Worm (Caenorhabditis elegans) whole organism, young adult: ENCODE data around the gene pnc-1.

Experiments
- B0336.3 ChIP-seq: fragments of 200-800 bp; sonication (Bioruptor generic); IDR thresholded peaks from 2 replicates; pipeline ENCODE4 v1.3.6; 2022; ENCODE audit warnings: missing genetic modification characterization, missing compliant biosample characterization
- D2030.7 ChIP-seq: fragments of 200-800 bp; sonication (Bioruptor generic); IDR thresholded peaks from 2 replicates; pipeline ENCODE4 v1.3.6; 2022; ENCODE audit warnings: missing genetic modification reagents, missing genetic modification characterization, missing compliant biosample characterization
- F10E7.11 ChIP-seq: sonication (generic microtip); optimal IDR thresholded peaks from 2 replicates; lab custom pipeline; 2017; ENCODE audit warnings: mild to moderate bottlenecking, missing genetic modification characterization, moderate library complexity, missing compliant biosample characterization
- F22D6.2 ChIP-seq: sonication (generic microtip); optimal IDR thresholded peaks from 2 replicates; lab custom pipeline; 2016; ENCODE audit warnings: mild to moderate bottlenecking, missing genetic modification characterization, missing compliant biosample characterization
- F37B4.10 ChIP-seq: fragments of 200-800 bp; sonication (Bioruptor generic); IDR thresholded peaks from 2 replicates; pipeline ENCODE4 v1.3.6; 2022; ENCODE audit warnings: missing genetic modification characterization, missing compliant biosample characterization
- F55B11.4 ChIP-seq: sonication (generic microtip); optimal IDR thresholded peaks from 2 replicates; lab custom pipeline; 2016; ENCODE audit warnings: missing compliant biosample characterization, missing genetic modification characterization, borderline replicate concordance; ENCODE audit not compliant: insufficient read depth
- aptf-2 ChIP-seq: fragments of 200-800 bp; sonication (Bioruptor generic); conservative IDR thresholded peaks from 2 replicates; pipeline ENCODE4 v1.3.6; 2022; ENCODE audit warnings: missing genetic modification reagents, missing genetic modification characterization, missing compliant biosample characterization
- atf-7 ChIP-seq: sonication (generic microtip); optimal IDR thresholded peaks from 2 replicates; lab custom pipeline; 2017; ENCODE audit warnings: mild to moderate bottlenecking, missing genetic modification characterization, missing compliant biosample characterization
- attf-5 ChIP-seq: fragments of 200-800 bp; sonication (Bioruptor generic); optimal IDR thresholded peaks from 2 replicates; lab custom pipeline; 2018; ENCODE audit warnings: mild to moderate bottlenecking, missing genetic modification characterization, missing compliant biosample characterization
- cebp-1 ChIP-seq, 2 experiments: fragments of 200-800 bp in 1 of 2; sonication (Bioruptor generic) in 1 of 2; sonication (generic microtip) in 1 of 2; IDR thresholded peaks in 1 of 2; optimal IDR thresholded peaks in 1 of 2; 2 replicates each; pipeline versions ENCODE4 v1.3.6 to Lab custom; 2017 to 2022; ENCODE audit warnings: missing compliant biosample characterization in 2 of 2, missing genetic modification characterization in 2 of 2, mild to moderate bottlenecking in 1 of 2, missing genetic modification reagents in 1 of 2, moderate library complexity in 1 of 2
- chd-7 ChIP-seq: sonication (generic microtip); optimal IDR thresholded peaks from 2 replicates; lab custom pipeline; 2016; ENCODE audit warnings: mild to moderate bottlenecking, missing genetic modification characterization, moderate library complexity, missing compliant biosample characterization
- dox-1 ChIP-seq: fragments of 200-800 bp; sonication (Bioruptor generic); IDR thresholded peaks from 2 replicates; pipeline ENCODE4 v1.3.6; 2022; ENCODE audit warnings: missing genetic modification reagents, missing genetic modification characterization, missing compliant biosample characterization
- egl-18 ChIP-seq: fragments of 200-800 bp; sonication (Bioruptor generic); IDR thresholded peaks from 2 replicates; pipeline ENCODE4 v1.3.6; 2022; ENCODE audit warnings: missing genetic modification reagents, missing genetic modification characterization, missing compliant biosample characterization
- egrh-3 ChIP-seq: fragments of 200-800 bp; sonication (Bioruptor generic); IDR thresholded peaks from 2 replicates; pipeline ENCODE4 v1.3.6; 2022; ENCODE audit warnings: missing genetic modification reagents, missing genetic modification characterization, missing compliant biosample characterization
- ekl-4 ChIP-seq: fragments of 200-800 bp; sonication (Bioruptor generic); IDR thresholded peaks from 2 replicates; pipeline ENCODE4 v1.3.6; 2022; ENCODE audit warnings: missing genetic modification reagents, missing genetic modification characterization, missing compliant biosample characterization
- hmg-1.2 ChIP-seq: fragments of 200-800 bp; sonication (Bioruptor generic); IDR thresholded peaks from 2 replicates; pipeline ENCODE4 v1.3.6; 2022; ENCODE audit warnings: missing genetic modification reagents, missing genetic modification characterization, missing compliant biosample characterization
- let-526 ChIP-seq: fragments of 200-800 bp; sonication (Bioruptor generic); IDR thresholded peaks from 2 replicates; pipeline ENCODE4 v1.3.6; 2022; ENCODE audit warnings: missing genetic modification reagents, missing genetic modification characterization, missing compliant biosample characterization
- lin-35 ChIP-seq, 3 experiments: fragments of 150-350 bp in 2 of 3; sonication (generic microtip) in 1 of 3; optimal IDR thresholded peaks; 2 replicates each; lab custom pipeline; 2014 to 2018; ENCODE audit warnings: missing biosample characterization in 3 of 3, missing genetic modification characterization in 3 of 3, missing genetic modification reagents in 3 of 3
- lin-40 ChIP-seq: sonication (generic microtip); optimal IDR thresholded peaks from 2 replicates; lab custom pipeline; 2016; ENCODE audit warnings: missing genetic modification characterization, mild to moderate bottlenecking, missing compliant biosample characterization, missing genotype, missing genetic modification reagents
- lin-54 ChIP-seq: fragments of 200-800 bp; sonication (Bioruptor generic); optimal IDR thresholded peaks from 2 replicates; lab custom pipeline; 2018; ENCODE audit warnings: mild to moderate bottlenecking, missing genetic modification characterization, missing compliant biosample characterization
- lsl-1 ChIP-seq: fragments of 200-800 bp; sonication (Bioruptor generic); optimal IDR thresholded peaks from 2 replicates; lab custom pipeline; 2018; ENCODE audit warnings: mild to moderate bottlenecking, missing genetic modification characterization, moderate library complexity, missing compliant biosample characterization
- madf-8 ChIP-seq: fragments of 200-800 bp; sonication (Bioruptor generic); conservative IDR thresholded peaks from 2 replicates; pipeline ENCODE4 v1.3.6; 2022; ENCODE audit warnings: missing genetic modification reagents, missing genetic modification characterization, missing compliant biosample characterization
- mcd-1 ChIP-seq: fragments of 200-800 bp; sonication (Bioruptor generic); IDR thresholded peaks from 2 replicates; pipeline ENCODE4 v1.3.6; 2022; ENCODE audit warnings: missing genetic modification reagents, missing genetic modification characterization, missing compliant biosample characterization
- nfyb-1 ChIP-seq: fragments of 200-800 bp; sonication (Bioruptor generic); IDR thresholded peaks from 2 replicates; pipeline ENCODE4 v1.3.6; 2022; ENCODE audit warnings: missing genetic modification reagents, missing genetic modification characterization, missing compliant biosample characterization
- nhr-27 ChIP-seq: fragments of 200-800 bp; sonication (Bioruptor generic); optimal IDR thresholded peaks from 2 replicates; lab custom pipeline; 2018; ENCODE audit warnings: mild to moderate bottlenecking, missing genetic modification characterization, moderate library complexity, missing compliant biosample characterization
- nhr-80 ChIP-seq: sonication (generic microtip); optimal IDR thresholded peaks from 2 replicates; lab custom pipeline; 2016; ENCODE audit warnings: missing genetic modification characterization, missing compliant biosample characterization
- pbrm-1 ChIP-seq: fragments of 200-800 bp; sonication (Bioruptor generic); IDR thresholded peaks from 2 replicates; pipeline ENCODE4 v1.3.6; 2022; ENCODE audit warnings: missing genetic modification reagents, missing genetic modification characterization, missing compliant biosample characterization
- snpc-4 ChIP-seq, 5 experiments: fragments of 150-350 bp in 1 of 5; sonication (generic microtip) in 4 of 5; optimal IDR thresholded peaks; 2 replicates each; lab custom pipeline; 2014 to 2018; ENCODE audit warnings: missing genetic modification characterization in 5 of 5, missing biosample characterization in 3 of 5, antibody characterized with exemption in 2 of 5, mild to moderate bottlenecking in 2 of 5, missing compliant biosample characterization in 2 of 5, missing genotype in 2 of 5, moderate library complexity in 2 of 5, missing genetic modification reagents in 1 of 5
- sptf-2 ChIP-seq: fragments of 200-800 bp; sonication (Bioruptor generic); optimal IDR thresholded peaks from 2 replicates; lab custom pipeline; 2018; ENCODE audit warnings: mild to moderate bottlenecking, missing genetic modification characterization, missing compliant biosample characterization
- tlf-1 ChIP-seq: fragments of 200-800 bp; sonication (Bioruptor generic); optimal IDR thresholded peaks from 2 replicates; lab custom pipeline; 2018; ENCODE audit warnings: mild to moderate bottlenecking, missing genetic modification characterization, missing compliant biosample characterization
- zim-3 ChIP-seq: sonication (generic microtip); optimal IDR thresholded peaks from 2 replicates; lab custom pipeline; 2017; ENCODE audit warnings: mild to moderate bottlenecking, missing genetic modification characterization, moderate library complexity, missing compliant biosample characterization
- ztf-28 ChIP-seq: fragments of 200-800 bp; sonication (Bioruptor generic); IDR thresholded peaks from 2 replicates; pipeline ENCODE4 v1.3.6; 2022; ENCODE audit warnings: missing genetic modification reagents, missing genetic modification characterization, missing compliant biosample characterization
- ztf-3 ChIP-seq: fragments of 200-800 bp; sonication (Bioruptor generic); optimal IDR thresholded peaks from 2 replicates; lab custom pipeline; 2018; ENCODE audit warnings: mild to moderate bottlenecking, missing genetic modification characterization, missing compliant biosample characterization
- ztf-6 ChIP-seq: fragments of 200-800 bp; sonication (Bioruptor generic); IDR thresholded peaks from 2 replicates; pipeline ENCODE4 v1.3.6; 2022; ENCODE audit warnings: missing genetic modification reagents, missing genetic modification characterization, missing compliant biosample characterization

Gene pnc-1

ce11 chrIV:207885-208284 lies 23.6 kb downstream of the pnc-1 start, which contains the start of gene Y38C1AA.1 (continued):
- TF ChIP-seq sptf-2 (GFP tag; lab: Kevin White, UChicago): no peak
- TF ChIP-seq nhr-27 (tag; lab: Kevin White, UChicago): no peak
- no peak for TF ChIP-seq aptf-2 (GFP tag; lab: Robert Waterston, UW)

ce11 chrIV:210591-210990 lies 26.3 kb downstream of the pnc-1 start:
- no peak for TF ChIP-seq F55B11.4 (tag; lab: Kevin White, UChicago)
- 0 out of 2 replicates have a peak, but pooled peaks have one; percentile 26 for TF ChIP-seq ekl-4 (GFP tag; lab: Robert Waterston, UW)
- no peak for TF ChIP-seq let-526
- no peak for TF ChIP-seq chd-7
- no peak for TF ChIP-seq lsl-1
- TF ChIP-seq tlf-1 (GFP tag; lab: Kevin White, UChicago): no peak
- TF ChIP-seq lin-35 (GFP tag; optimal IDR thresholded peaks at IDR 0.05; lab: Kevin White, UChicago): no peak
- TF ChIP-seq egl-18 (GFP tag; lab: Robert Waterston, UW): no peak
- TF ChIP-seq dox-1 (GFP tag; lab: Robert Waterston, UW): peak; percentile 57; the same call in 1 of the 2 replicates
- TF ChIP-seq egrh-3 (GFP tag; lab: Robert Waterston, UW): no peak
- 0 out of 2 replicates have a peak, but pooled peaks have one; percentile 33 for TF ChIP-seq B0336.3 (GFP tag; lab: Robert Waterston, UW)
- no peak for TF ChIP-seq F10E7.11 (tag; lab: Kevin White, UChicago)
- TF ChIP-seq snpc-4 (GFP tag; optimal IDR thresholded peaks at IDR 0.05; lab: Kevin White, UChicago): no peak
- TF ChIP-seq snpc-4 (tag; optimal IDR thresholded peaks at IDR 0.05; lab: Kevin White, UChicago): no peak
- peak; percentile 20 for TF ChIP-seq atf-7
- no peak for TF ChIP-seq ztf-6 (GFP tag; lab: Robert Waterston, UW)
- no peak for TF ChIP-seq cebp-1 (GFP tag; IDR thresholded peaks at IDR 0.05; lab: Robert Waterston, UW)
- TF ChIP-seq cebp-1 (tag; optimal IDR thresholded peaks at IDR 0.05; lab: Kevin White, UChicago): peak; percentile 46
- peak; percentile 38 for TF ChIP-seq lin-40 (tag; lab: Kevin White, UChicago)
- peak; percentile 7 for TF ChIP-seq lin-54
- peak; percentile 66 for TF ChIP-seq attf-5 (GFP tag; lab: Kevin White, UChicago)
- peak; percentile 82 for TF ChIP-seq hmg-1.2 (GFP tag; lab: Robert Waterston, UW)
- no peak for TF ChIP-seq ztf-3
- no peak for TF ChIP-seq F22D6.2 (tag; lab: Kevin White, UChicago)
- no peak for TF ChIP-seq madf-8 (GFP tag; lab: Robert Waterston, UW)
- no peak for TF ChIP-seq pbrm-1 (GFP tag; lab: Robert Waterston, UW)
- TF ChIP-seq F37B4.10 (GFP tag; lab: Robert Waterston, UW): no peak
- TF ChIP-seq mcd-1: 0 out of 2 replicates have a peak, but pooled peaks have one; percentile 37
- peak; percentile 87 for TF ChIP-seq nhr-80 (tag; lab: Kevin White, UChicago)
- no peak for TF ChIP-seq ztf-28
- TF ChIP-seq nfyb-1: no peak

- TF ChIP-seq mcd-1: 0 out of 2 replicates have a peak, but pooled peaks have one; percentile 18
- peak; percentile 44 for TF ChIP-seq D2030.7
- peak; percentile 99 for TF ChIP-seq zim-3 (tag; lab: Kevin White, UChicago)
- peak; percentile 79 for TF ChIP-seq dox-1 (GFP tag; lab: Robert Waterston, UW)
These were observed 31.4 kb downstream of the pnc-1 start for ce11 chrIV:215723-216122.
